Worm (Caenorhabditis elegans) whole organism, L4 larva: Measurements from ENCODE around the gene B0454.5.

ENCODE experiments used
- F26F4.8 ChIP-seq: fragments of 200-800 bp; sonication (Bioruptor generic); conservative IDR thresholded peaks from 2 replicates; pipeline ENCODE4 v1.3.6; 2022; ENCODE audit warnings: missing genetic modification characterization, missing compliant biosample characterization
- F37D6.2 ChIP-seq: sonication (generic microtip); optimal IDR thresholded peaks from 2 replicates; lab custom pipeline; 2016; ENCODE audit warnings: mild to moderate bottlenecking, missing genetic modification characterization, missing compliant biosample characterization
- F44E2.7 ChIP-seq: fragments of 200-800 bp; sonication (Bioruptor generic); IDR thresholded peaks from 2 replicates; pipeline ENCODE4 v2.1.2; 2022; ENCODE audit warnings: missing genetic modification characterization, missing compliant biosample characterization
- F49E8.2 ChIP-seq: sonication (generic microtip); optimal IDR thresholded peaks from 2 replicates; lab custom pipeline; 2016; ENCODE audit warnings: missing compliant biosample characterization, mild to moderate bottlenecking, missing genetic modification characterization, borderline replicate concordance
- T20F7.1 ChIP-seq: fragments of 200-800 bp; sonication (Bioruptor generic); optimal IDR thresholded peaks from 2 replicates; lab custom pipeline; 2018; ENCODE audit warnings: mild to moderate bottlenecking, missing genetic modification characterization, missing compliant biosample characterization
- ZK337.2 ChIP-seq: fragments of 200-800 bp; sonication (Bioruptor generic); IDR thresholded peaks from 2 replicates; pipeline ENCODE4 v1.3.6; 2022; ENCODE audit warnings: missing genetic modification reagents, missing genetic modification characterization, missing compliant biosample characterization
- aly-2 ChIP-seq: sonication (generic microtip); optimal IDR thresholded peaks from 2 replicates; lab custom pipeline; 2018; ENCODE audit warnings: missing biosample characterization, missing genetic modification characterization
- ama-1 ChIP-seq: fragments of 150-350 bp; optimal IDR thresholded peaks from 2 replicates; lab custom pipeline; 2014; ENCODE audit warnings: inconsistent platforms, mixed read lengths
- arid-1 ChIP-seq: fragments of 200-800 bp; sonication (Bioruptor generic); conservative IDR thresholded peaks from 2 replicates; pipeline ENCODE4 v1.3.6; 2022; ENCODE audit warnings: missing genetic modification reagents, missing genetic modification characterization, missing compliant biosample characterization
- ceh-20 ChIP-seq: fragments of 200-800 bp; sonication (Bioruptor generic); IDR thresholded peaks from 2 replicates; pipeline ENCODE4 v1.3.6; 2022; ENCODE audit warnings: missing genetic modification reagents, missing genetic modification characterization, missing compliant biosample characterization
- ceh-28 ChIP-seq: fragments of 150-350 bp; optimal IDR thresholded peaks from 2 replicates; lab custom pipeline; 2014; ENCODE audit warnings: missing biosample characterization, missing genetic modification reagents, missing genetic modification characterization
- ceh-44 ChIP-seq: fragments of 200-800 bp; sonication (Bioruptor generic); IDR thresholded peaks from 2 replicates; pipeline ENCODE4 v1.3.6; 2022; ENCODE audit warnings: missing genetic modification reagents, missing genetic modification characterization, missing compliant biosample characterization
- ceh-82 ChIP-seq: sonication (generic microtip); optimal IDR thresholded peaks from 2 replicates; lab custom pipeline; 2017; ENCODE audit warnings: missing biosample characterization, missing genetic modification characterization
- daf-12 ChIP-seq: fragments of 150-350 bp; optimal IDR thresholded peaks from 2 replicates; lab custom pipeline; 2014; ENCODE audit warnings: missing biosample characterization, missing genetic modification reagents, missing genetic modification characterization
- daf-16 ChIP-seq, 3 experiments: sonication (generic microtip); optimal IDR thresholded peaks; 2 replicates each; lab custom pipeline; 2016 to 2017; ENCODE audit warnings: missing genetic modification characterization in 3 of 3, missing genetic modification reagents in 3 of 3, mild to moderate bottlenecking in 2 of 3, missing compliant biosample characterization in 2 of 3, missing biosample characterization in 1 of 3, moderate library complexity in 1 of 3
- dmd-8 ChIP-seq: fragments of 200-800 bp; sonication (Bioruptor generic); IDR thresholded peaks from 2 replicates; pipeline ENCODE4 v1.3.6; 2022; ENCODE audit warnings: missing genetic modification characterization, missing compliant biosample characterization
- duxl-1 ChIP-seq: sonication (generic microtip); optimal IDR thresholded peaks from 2 replicates; lab custom pipeline; 2016; ENCODE audit warnings: mild to moderate bottlenecking, missing genetic modification characterization, moderate library complexity, missing compliant biosample characterization; ENCODE audit not compliant: poor library complexity
- egl-27 ChIP-seq: sonication (generic microtip); optimal IDR thresholded peaks from 3 replicates; lab custom pipeline; 2017; ENCODE audit warnings: missing biosample characterization, missing genetic modification reagents, missing genetic modification characterization
- egl-43 ChIP-seq: fragments of 200-800 bp; sonication (Bioruptor generic); IDR thresholded peaks from 2 replicates; pipeline ENCODE4 v1.3.6; 2022; ENCODE audit warnings: missing genetic modification reagents, missing genetic modification characterization, missing compliant biosample characterization
- fkh-10 ChIP-seq: fragments of 150-350 bp; optimal IDR thresholded peaks from 2 replicates; lab custom pipeline; 2014; ENCODE audit warnings: missing biosample characterization, missing genetic modification reagents, missing genetic modification characterization
- fos-1 ChIP-seq: fragments of 150-350 bp; optimal IDR thresholded peaks from 2 replicates; lab custom pipeline; 2014; ENCODE audit warnings: missing biosample characterization, missing genetic modification characterization
- hif-1 ChIP-seq, 2 experiments: sonication (generic microtip); optimal IDR thresholded peaks; 2 replicates each; lab custom pipeline; 2016 to 2017; ENCODE audit warnings: missing compliant biosample characterization in 2 of 2, missing genetic modification characterization in 2 of 2, missing genetic modification reagents in 2 of 2, missing genotype in 2 of 2, mild to moderate bottlenecking in 1 of 2
- lim-7 ChIP-seq: fragments of 200-800 bp; sonication (Bioruptor generic); IDR thresholded peaks from 2 replicates; pipeline ENCODE4 v1.3.6; 2022; ENCODE audit warnings: missing genetic modification characterization, missing compliant biosample characterization
- lin-13 ChIP-seq: fragments of 150-350 bp; optimal IDR thresholded peaks from 2 replicates; lab custom pipeline; 2014; ENCODE audit warnings: missing biosample characterization, missing genetic modification reagents, missing genetic modification characterization
- lin-29 ChIP-seq: fragments of 200-800 bp; sonication (Bioruptor generic); IDR thresholded peaks from 2 replicates; pipeline ENCODE4 v1.3.6; 2022; ENCODE audit warnings: missing genetic modification reagents, missing genetic modification characterization, missing compliant biosample characterization
- lin-38 ChIP-seq: fragments of 200-800 bp; sonication (Bioruptor generic); IDR thresholded peaks from 2 replicates; pipeline ENCODE4 v1.3.6; 2022; ENCODE audit warnings: missing genetic modification reagents, missing genetic modification characterization, missing compliant biosample characterization
- lin-39 ChIP-seq: fragments of 150-350 bp; optimal IDR thresholded peaks from 2 replicates; lab custom pipeline; 2014; ENCODE audit warnings: missing biosample characterization, missing genetic modification reagents, missing genetic modification characterization
- lir-3 ChIP-seq: sonication (generic microtip); optimal IDR thresholded peaks from 2 replicates; lab custom pipeline; 2016; ENCODE audit warnings: mild to moderate bottlenecking, missing genetic modification characterization, missing compliant biosample characterization
- madf-5 ChIP-seq, 2 experiments: fragments of 200-800 bp; sonication (Bioruptor generic); IDR thresholded peaks; 2 replicates each; pipeline ENCODE4 v1.3.6; 2022; ENCODE audit warnings: missing compliant biosample characterization in 2 of 2, missing genetic modification characterization in 2 of 2
- madf-9 ChIP-seq: fragments of 200-800 bp; sonication (Bioruptor generic); conservative IDR thresholded peaks from 2 replicates; pipeline ENCODE4 v1.3.6; 2022; ENCODE audit warnings: missing genetic modification reagents, missing genetic modification characterization, missing compliant biosample characterization
- mdt-29 ChIP-seq: fragments of 200-800 bp; sonication (Bioruptor generic); IDR thresholded peaks from 2 replicates; pipeline ENCODE4 v1.3.6; 2022; ENCODE audit warnings: missing genetic modification reagents, missing genetic modification characterization, missing compliant biosample characterization
- mep-1 ChIP-seq: fragments of 150-350 bp; sonication (generic microtip); optimal IDR thresholded peaks from 3 replicates; lab custom pipeline; 2014; ENCODE audit warnings: missing biosample characterization, missing genetic modification characterization
- mes-2 ChIP-seq: sonication (generic microtip); optimal IDR thresholded peaks from 2 replicates; lab custom pipeline; 2016; ENCODE audit warnings: missing genotype, mild to moderate bottlenecking, missing genetic modification characterization, missing compliant biosample characterization; ENCODE audit not compliant: poor library complexity, severe bottlenecking
- mxl-2 ChIP-seq: fragments of 200-800 bp; sonication (Bioruptor generic); conservative IDR thresholded peaks from 2 replicates; pipeline ENCODE4 v1.3.6; 2022; ENCODE audit warnings: missing genetic modification reagents, missing genetic modification characterization, missing compliant biosample characterization
- nhr-102 ChIP-seq: sonication (generic microtip); optimal IDR thresholded peaks from 2 replicates; lab custom pipeline; 2016; ENCODE audit warnings: mild to moderate bottlenecking, missing genetic modification characterization, moderate library complexity, missing compliant biosample characterization
- nhr-11 ChIP-seq: fragments of 150-350 bp; optimal IDR thresholded peaks from 2 replicates; lab custom pipeline; 2014; ENCODE audit warnings: missing biosample characterization, missing genetic modification characterization
- nhr-111 ChIP-seq: fragments of 200-800 bp; sonication (Bioruptor generic); optimal IDR thresholded peaks from 2 replicates; lab custom pipeline; 2018; ENCODE audit warnings: mild to moderate bottlenecking, missing genetic modification characterization, missing compliant biosample characterization
- nhr-237 ChIP-seq: sonication (generic microtip); optimal IDR thresholded peaks from 2 replicates; lab custom pipeline; 2017; ENCODE audit warnings: missing biosample characterization, missing genetic modification characterization
- nhr-76 ChIP-seq: fragments of 150-350 bp; optimal IDR thresholded peaks from 2 replicates; lab custom pipeline; 2014; ENCODE audit warnings: missing biosample characterization, missing genetic modification characterization
- pha-4 ChIP-seq, 2 experiments: fragments of 150-350 bp in 1 of 2; fragments of 200-800 bp in 1 of 2; sonication (Bioruptor generic) in 1 of 2; IDR thresholded peaks in 1 of 2; optimal IDR thresholded peaks in 1 of 2; 2 replicates each; pipeline versions ENCODE4 v1.3.6 to Lab custom; 2014 to 2022; ENCODE audit warnings: missing genetic modification characterization in 2 of 2, missing genetic modification reagents in 2 of 2, missing biosample characterization in 1 of 2, missing compliant biosample characterization in 1 of 2
- skn-1 ChIP-seq: fragments of 150-350 bp; optimal IDR thresholded peaks from 2 replicates; lab custom pipeline; 2014; ENCODE audit warnings: missing biosample characterization, missing genetic modification characterization
- snpc-1.2 ChIP-seq: fragments of 200-800 bp; sonication (Bioruptor generic); IDR thresholded peaks from 2 replicates; pipeline ENCODE4 v1.3.6; 2022; ENCODE audit warnings: missing genetic modification reagents, missing genetic modification characterization, missing compliant biosample characterization
- snpc-4 ChIP-seq: fragments of 150-350 bp; optimal IDR thresholded peaks from 2 replicates; lab custom pipeline; 2014; ENCODE audit warnings: missing biosample characterization, missing genetic modification characterization
- spr-1 ChIP-seq: sonication (generic microtip); optimal IDR thresholded peaks from 2 replicates; lab custom pipeline; 2016; ENCODE audit warnings: mild to moderate bottlenecking, missing genetic modification characterization, missing compliant biosample characterization
- spr-3 ChIP-seq: fragments of 200-800 bp; sonication (Bioruptor generic); optimal IDR thresholded peaks from 2 replicates; lab custom pipeline; 2018; ENCODE audit warnings: mild to moderate bottlenecking, missing genetic modification characterization, missing compliant biosample characterization
- tag-97 ChIP-seq: fragments of 200-800 bp; sonication (Bioruptor generic); IDR thresholded peaks from 2 replicates; pipeline ENCODE4 v1.3.6; 2022; ENCODE audit warnings: missing genetic modification characterization, missing compliant biosample characterization
- tra-1 ChIP-seq: fragments of 200-800 bp; sonication (Bioruptor generic); IDR thresholded peaks from 2 replicates; pipeline ENCODE4 v1.3.6; 2022; ENCODE audit warnings: missing genetic modification reagents, missing genetic modification characterization, missing compliant biosample characterization
- unc-39 ChIP-seq: sonication (generic microtip); optimal IDR thresholded peaks from 2 replicates; lab custom pipeline; 2017; ENCODE audit warnings: missing biosample characterization, missing genetic modification characterization
- ztf-11 ChIP-seq: fragments of 150-350 bp; optimal IDR thresholded peaks from 2 replicates; lab custom pipeline; 2014; ENCODE audit warnings: missing biosample characterization, missing genetic modification characterization
- ztf-7 ChIP-seq: fragments of 150-350 bp; optimal IDR thresholded peaks from 2 replicates; lab custom pipeline; 2014; ENCODE audit warnings: missing biosample characterization, missing genetic modification characterization

The B0454.5 gene

DNA sequence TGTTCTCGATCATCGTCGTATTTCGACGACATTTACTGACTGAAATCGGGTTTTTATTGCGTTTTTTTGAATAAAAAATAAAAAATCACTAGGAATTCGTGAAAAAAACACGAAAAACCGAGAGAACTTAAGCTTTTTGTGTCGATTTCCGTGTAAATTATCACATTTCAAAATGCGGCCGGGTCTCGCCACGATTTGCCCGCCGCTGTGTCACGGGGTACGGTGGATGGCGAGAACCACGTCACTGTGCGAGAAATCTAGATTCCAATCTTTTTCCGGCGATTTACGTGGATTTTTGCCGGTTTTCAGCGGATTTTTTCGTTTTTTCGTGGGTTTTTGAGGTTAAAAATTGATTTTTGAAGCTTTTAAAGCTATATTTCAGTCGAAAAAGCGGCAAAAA is 38.3 kb downstream of the B0454.5 start, which contains the start of gene Y25C1A.8 (continued):
- peak; percentile 78 for TF ChIP-seq F37D6.2 (tag; lab: Kevin White, UChicago)
- no peak for TF ChIP-seq T20F7.1
- TF ChIP-seq ama-1 (lab: Kevin White, UChicago), result no peak
- TF ChIP-seq daf-12 (tag; lab: Kevin White, UChicago), result no peak
- TF ChIP-seq daf-16 (GFP tag; optimal IDR thresholded peaks at IDR 0.05; lab: Kevin White, UChicago), result peak in 1 of 2 experiments; percentile 54
- peak; percentile 49 for TF ChIP-seq daf-16 (tag; optimal IDR thresholded peaks at IDR 0.05; lab: Kevin White, UChicago)
- TF ChIP-seq ztf-11 (tag; lab: Kevin White, UChicago), result no peak
- peak; percentile 53 for TF ChIP-seq fkh-10 (GFP tag; lab: Kevin White, UChicago)
- TF ChIP-seq ZK337.2, result peak; percentile 61; the same call in 1 of the 2 replicates
- TF ChIP-seq fos-1 (tag; lab: Kevin White, UChicago), result no peak
- no peak for TF ChIP-seq unc-39
- no peak for TF ChIP-seq egl-27 (tag; lab: Kevin White, UChicago)
- TF ChIP-seq lin-39 (tag; lab: Kevin White, UChicago), result no peak
- TF ChIP-seq nhr-237, result no peak
- TF ChIP-seq mxl-2, result 0 out of 2 replicates have a peak, but pooled peaks have one; percentile 49
- no peak for TF ChIP-seq lir-3 (tag; lab: Kevin White, UChicago)
- peak; percentile 95 for TF ChIP-seq duxl-1 (tag; lab: Kevin White, UChicago)
- TF ChIP-seq madf-9 (GFP tag; lab: Robert Waterston, UW), result peak; percentile 81
- no peak for TF ChIP-seq aly-2 (tag; lab: Kevin White, UChicago)
- peak; percentile 70; the same call in 1 of the 2 replicates for TF ChIP-seq F44E2.7 (GFP tag; lab: Robert Waterston, UW)
- peak in 1 of 2 experiments; percentile 79 for TF ChIP-seq hif-1 (tag; optimal IDR thresholded peaks at IDR 0.05; lab: Kevin White, UChicago)
- TF ChIP-seq mep-1 (tag; lab: Kevin White, UChicago), result peak; percentile 95
- no peak for TF ChIP-seq ceh-82 (tag; lab: Kevin White, UChicago)
- TF ChIP-seq madf-5 (GFP tag; IDR thresholded peaks at IDR 0.05; lab: Robert Waterston, UW), result no peak
- TF ChIP-seq nhr-11 (tag; lab: Kevin White, UChicago), result peak; percentile 80
- peak; percentile 80 for TF ChIP-seq lin-29
- TF ChIP-seq F49E8.2, result peak; percentile 67
- peak; percentile 94 for TF ChIP-seq nhr-102 (tag; lab: Kevin White, UChicago)
- peak; percentile 66 for TF ChIP-seq snpc-1.2 (GFP tag; lab: Robert Waterston, UW)
- TF ChIP-seq skn-1 (tag; lab: Kevin White, UChicago), result no peak
- peak; percentile 86 for TF ChIP-seq ceh-20 (GFP tag; lab: Robert Waterston, UW)
- TF ChIP-seq ztf-7, result peak; percentile 83
- TF ChIP-seq mdt-29 (GFP tag; lab: Robert Waterston, UW), result peak; percentile 45; the same call in 1 of the 2 replicates
- TF ChIP-seq spr-1 (tag; lab: Kevin White, UChicago), result peak; percentile 92
- TF ChIP-seq lim-7, result 0 out of 2 replicates have a peak, but pooled peaks have one; percentile 46
- TF ChIP-seq dmd-8 (GFP tag; lab: Robert Waterston, UW), result no peak
- TF ChIP-seq arid-1 (GFP tag; lab: Robert Waterston, UW), result peak; percentile 83
- peak; percentile 48 for TF ChIP-seq snpc-4 (tag; lab: Kevin White, UChicago)
- TF ChIP-seq spr-3 (GFP tag; lab: Kevin White, UChicago), result peak; percentile 94
- peak; percentile 96 for TF ChIP-seq mes-2
- 0 out of 2 replicates have a peak, but pooled peaks have one; percentile 17 for TF ChIP-seq ceh-44
- TF ChIP-seq ceh-28 (tag; lab: Kevin White, UChicago), result no peak
- no peak for TF ChIP-seq F26F4.8 (GFP tag; lab: Robert Waterston, UW)
- no peak for TF ChIP-seq nhr-111 (GFP tag; lab: Kevin White, UChicago)
- TF ChIP-seq tag-97, result no peak
- peak; percentile 87 for TF ChIP-seq lin-13
- TF ChIP-seq tra-1 (GFP tag; lab: Robert Waterston, UW), result peak; percentile 55; the same call in 1 of the 2 replicates
- TF ChIP-seq lin-38, result peak; percentile 89
- TF ChIP-seq pha-4 (GFP tag; IDR thresholded peaks at IDR 0.05; lab: Robert Waterston, UW), result peak; percentile 91
- no peak for TF ChIP-seq pha-4 (tag; optimal IDR thresholded peaks at IDR 0.05; lab: Kevin White, UChicago)
- TF ChIP-seq nhr-76 (tag; lab: Kevin White, UChicago), result no peak
- TF ChIP-seq egl-43, result peak; percentile 82
